Fruit fly (Drosophila melanogaster): ENCODE measurements around the gene Drsl5.

Gene Drsl5

dm6 chr3L:3325925-3326903, 9.6 kb downstream of the Drsl5 start, which contains the start of gene Gtpx (continued):
- TF ChIP-seq Vsx2 (GFP tag; optimal IDR thresholded peaks at IDR 0.05; ENCODE audit: partially characterized antibody) (no peak), Mio (GFP tag; optimal IDR thresholded peaks at IDR 0.05) (no peak), ey (GFP tag; optimal IDR thresholded peaks at IDR 0.05) (peak; percentile 57), Dfd (GFP tag; optimal IDR thresholded peaks at IDR 0.05) (no peak)

- TF ChIP-seq dmrt93B (GFP tag; optimal IDR thresholded peaks at IDR 0.05) (no peak), Rel (GFP tag; optimal IDR thresholded peaks at IDR 0.05) (no peak), Rel (tag; optimal IDR thresholded peaks at IDR 0.05) (no peak)
Measured at dm6 chr3L:3328771-3329170, 12.2 kb downstream of the Drsl5 start, which contains the start of gene Strip. TSS of gene Strip (minus strand) at chr3L:3328871.

dm6 chr3L:3329763-3330162, 13.2 kb downstream of the Drsl5 start, which contains the start of gene CG14961:
TSS of gene CG14961 (plus strand) at chr3L:3330063.
- no peak for TF ChIP-seq Jra (GFP tag; optimal IDR thresholded peaks at IDR 0.05)
- TF ChIP-seq dmrt93B (GFP tag; optimal IDR thresholded peaks at IDR 0.05), result no peak
- TF ChIP-seq jim (GFP tag; optimal IDR thresholded peaks at IDR 0.05), result no peak
- TF ChIP-seq h (GFP tag; optimal IDR thresholded peaks at IDR 0.05), result no peak
- TF ChIP-seq tai (GFP tag; optimal IDR thresholded peaks at IDR 0.05), result no peak
- TF ChIP-seq pan (optimal IDR thresholded peaks at IDR 0.05), result no peak
- no peak for TF ChIP-seq brk (GFP tag; optimal IDR thresholded peaks at IDR 0.05)
- TF ChIP-seq OdsH (GFP tag; optimal IDR thresholded peaks at IDR 0.05), result no peak
- no peak for TF ChIP-seq HLH106 (tag; optimal IDR thresholded peaks at IDR 0.05)
- no peak for TF ChIP-seq sv (GFP tag; optimal IDR thresholded peaks at IDR 0.05)
- no peak for TF ChIP-seq Hr78 (GFP tag; optimal IDR thresholded peaks at IDR 0.05)
- TF ChIP-seq CrebA (GFP tag; optimal IDR thresholded peaks at IDR 0.05; ENCODE audit: borderline replicate concordance), result no peak
- TF ChIP-seq psq (GFP tag; optimal IDR thresholded peaks at IDR 0.05), result no peak
- TF ChIP-seq Vsx2 (GFP tag; optimal IDR thresholded peaks at IDR 0.05; ENCODE audit: partially characterized antibody), result no peak
- no peak for TF ChIP-seq fru (GFP tag; optimal IDR thresholded peaks at IDR 0.05)
- no peak for TF ChIP-seq lola (GFP tag; optimal IDR thresholded peaks at IDR 0.05)
- no peak for TF ChIP-seq Myc (optimal IDR thresholded peaks at IDR 0.05)
- no peak for TF ChIP-seq rgr (GFP tag; optimal IDR thresholded peaks at IDR 0.05)
- no peak for TF ChIP-seq Hr83 (GFP tag; optimal IDR thresholded peaks at IDR 0.05; ENCODE audit: poor library complexity, severe bottlenecking)
- TF ChIP-seq Hnf4 (GFP tag; optimal IDR thresholded peaks at IDR 0.05), result no peak

DNA sequence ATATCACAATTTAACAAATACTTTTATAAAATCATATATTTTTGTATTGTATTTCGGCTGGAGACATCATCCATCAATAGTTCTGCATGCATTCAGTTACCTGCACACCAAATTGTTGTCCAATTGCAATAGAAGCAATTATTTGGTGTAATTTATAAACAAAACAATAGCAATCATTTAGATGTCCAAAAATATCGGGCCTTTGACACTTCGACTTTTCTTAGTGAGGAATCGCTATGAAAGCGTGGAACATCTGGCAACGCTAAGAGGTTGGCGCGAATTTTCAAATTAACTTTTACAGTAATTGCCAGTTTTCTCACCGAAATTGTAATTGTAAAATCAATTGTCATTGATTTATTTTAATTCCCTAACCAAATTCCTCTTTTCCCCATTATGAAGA, 18.2 kb downstream of the Drsl5 start, which contains the start of gene CG14969:
Gene CG14969, minus strand, starts transcription at position 195 of the 400 bp plus-strand sequence.
- TF ChIP-seq dsf (GFP tag; optimal IDR thresholded peaks at IDR 0.05; ENCODE audit: borderline replicate concordance) (no peak), sv (GFP tag; optimal IDR thresholded peaks at IDR 0.05) (no peak), CG9705 (GFP tag; optimal IDR thresholded peaks at IDR 0.05) (no peak), Dif (GFP tag; optimal IDR thresholded peaks at IDR 0.05; ENCODE audit: partially characterized antibody) (peak; percentile 96), pan (optimal IDR thresholded peaks at IDR 0.05) (no peak), Dfd (GFP tag; optimal IDR thresholded peaks at IDR 0.05) (no peak), dmrt93B (GFP tag; optimal IDR thresholded peaks at IDR 0.05) (no peak), ey (GFP tag; optimal IDR thresholded peaks at IDR 0.05) (no peak), Mio (GFP tag; optimal IDR thresholded peaks at IDR 0.05) (no peak), Abd-B (GFP tag; optimal IDR thresholded peaks at IDR 0.05) (no peak), tai (GFP tag; optimal IDR thresholded peaks at IDR 0.05) (no peak), OdsH (GFP tag; optimal IDR thresholded peaks at IDR 0.05) (no peak), Rel (GFP tag; optimal IDR thresholded peaks at IDR 0.05) (no peak), Rel (tag; optimal IDR thresholded peaks at IDR 0.05) (no peak), jim (GFP tag; optimal IDR thresholded peaks at IDR 0.05) (no peak), woc (GFP tag; optimal IDR thresholded peaks at IDR 0.05) (no peak), usp (GFP tag; optimal IDR thresholded peaks at IDR 0.05) (no peak), GATAd (GFP tag; optimal IDR thresholded peaks at IDR 0.05) (no peak), Hnf4 (GFP tag; optimal IDR thresholded peaks at IDR 0.05) (no peak), HLH106 (tag; optimal IDR thresholded peaks at IDR 0.05) (no peak), dl (GFP tag; optimal IDR thresholded peaks at IDR 0.05; ENCODE audit: insufficient read depth in 1 of 2, partially characterized antibody in 2 of 2) (peak; percentile 57 to 68), brk (GFP tag; optimal IDR thresholded peaks at IDR 0.05) (no peak), Hr78 (GFP tag; optimal IDR thresholded peaks at IDR 0.05) (no peak), br (GFP tag; optimal IDR thresholded peaks at IDR 0.05) (no peak), lola (GFP tag; optimal IDR thresholded peaks at IDR 0.05) (no peak), rgr (GFP tag; optimal IDR thresholded peaks at IDR 0.05) (no peak), h (GFP tag; optimal IDR thresholded peaks at IDR 0.05) (no peak), Jra (GFP tag; optimal IDR thresholded peaks at IDR 0.05) (no peak), fru (GFP tag; optimal IDR thresholded peaks at IDR 0.05) (no peak), CrebA (GFP tag; optimal IDR thresholded peaks at IDR 0.05; ENCODE audit: borderline replicate concordance) (no peak), Vsx2 (GFP tag; optimal IDR thresholded peaks at IDR 0.05; ENCODE audit: partially characterized antibody) (peak; percentile 99), foxo (GFP tag; optimal IDR thresholded peaks at IDR 0.05) (peak in 1 of 2 experiments; percentile 32), N (GFP tag; optimal IDR thresholded peaks at IDR 0.05) (no peak), Sp1 (GFP tag; optimal IDR thresholded peaks at IDR 0.05) (no peak), psq (GFP tag; optimal IDR thresholded peaks at IDR 0.05) (no peak), Myc (optimal IDR thresholded peaks at IDR 0.05) (no peak), sage (GFP tag; optimal IDR thresholded peaks at IDR 0.05) (no peak), Hr83 (GFP tag; optimal IDR thresholded peaks at IDR 0.05; ENCODE audit: poor library complexity, severe bottlenecking) (peak; percentile 3)

Data from whole organism, wandering third instar larva.